Worm (Caenorhabditis elegans) whole organism, late embryonic: ENCODE measurements around the gene bath-31.

Experiments used
- C08G9.2 ChIP-seq: sonication (generic microtip); optimal IDR thresholded peaks from 2 replicates; lab custom pipeline; 2016; ENCODE audit warnings: mild to moderate bottlenecking, missing genetic modification characterization, moderate library complexity, missing compliant biosample characterization
- C38D4.7 ChIP-seq: fragments of 200-800 bp; sonication (Bioruptor generic); optimal IDR thresholded peaks from 2 replicates; lab custom pipeline; 2018; ENCODE audit warnings: mild to moderate bottlenecking, missing genetic modification characterization, moderate library complexity, missing compliant biosample characterization
- Y22D7AL.16 ChIP-seq: sonication (generic microtip); optimal IDR thresholded peaks from 2 replicates; lab custom pipeline; 2016; ENCODE audit warnings: missing genetic modification characterization, missing compliant biosample characterization
- ceh-18 ChIP-seq: sonication (generic microtip); optimal IDR thresholded peaks from 2 replicates; lab custom pipeline; 2016; ENCODE audit warnings: missing genetic modification characterization, missing compliant biosample characterization
- ceh-19 ChIP-seq: fragments of 200-800 bp; sonication (Bioruptor generic); optimal IDR thresholded peaks from 2 replicates; lab custom pipeline; 2018; ENCODE audit warnings: mild to moderate bottlenecking, missing genetic modification characterization, missing compliant biosample characterization
- ceh-2 ChIP-seq: sonication (generic microtip); optimal IDR thresholded peaks from 2 replicates; lab custom pipeline; 2016; ENCODE audit warnings: missing genotype, missing genetic modification characterization, missing compliant biosample characterization
- ceh-22 ChIP-seq: sonication (generic microtip); optimal IDR thresholded peaks from 2 replicates; lab custom pipeline; 2017; ENCODE audit warnings: missing biosample characterization, missing genetic modification characterization
- ceh-31 ChIP-seq: sonication (generic microtip); optimal IDR thresholded peaks from 2 replicates; lab custom pipeline; 2016; ENCODE audit warnings: missing genetic modification characterization, missing compliant biosample characterization
- ceh-34 ChIP-seq: sonication (generic microtip); optimal IDR thresholded peaks from 2 replicates; lab custom pipeline; 2016; ENCODE audit warnings: mild to moderate bottlenecking, missing genetic modification characterization, missing compliant biosample characterization
- ceh-45 ChIP-seq: fragments of 200-800 bp; sonication (Bioruptor generic); IDR thresholded peaks from 2 replicates; pipeline ENCODE4 v1.3.6; 2022; ENCODE audit warnings: missing genetic modification reagents, missing genetic modification characterization, missing compliant biosample characterization
- ceh-48 ChIP-seq: sonication (generic microtip); optimal IDR thresholded peaks from 2 replicates; lab custom pipeline; 2016; ENCODE audit warnings: missing genetic modification characterization, inconsistent platforms, missing compliant biosample characterization
- ceh-6 ChIP-seq: fragments of 200-800 bp; sonication (Bioruptor generic); optimal IDR thresholded peaks from 2 replicates; lab custom pipeline; 2018; ENCODE audit warnings: mild to moderate bottlenecking, missing genetic modification characterization, missing compliant biosample characterization
- ceh-9 ChIP-seq: sonication (generic microtip); optimal IDR thresholded peaks from 2 replicates; lab custom pipeline; 2016; ENCODE audit warnings: mild to moderate bottlenecking, missing genetic modification characterization, inconsistent platforms, missing compliant biosample characterization
- che-1 ChIP-seq: sonication (generic microtip); optimal IDR thresholded peaks from 2 replicates; lab custom pipeline; 2016; ENCODE audit warnings: mild to moderate bottlenecking, missing genetic modification characterization, missing compliant biosample characterization
- dmd-4 ChIP-seq: sonication (generic microtip); optimal IDR thresholded peaks from 2 replicates; lab custom pipeline; 2016; ENCODE audit warnings: borderline replicate concordance, missing genetic modification characterization, missing compliant biosample characterization
- dve-1 ChIP-seq: sonication (generic microtip); optimal IDR thresholded peaks from 2 replicates; lab custom pipeline; 2017; ENCODE audit warnings: antibody characterized with exemption, mild to moderate bottlenecking, missing genetic modification characterization, missing compliant biosample characterization
- fax-1 ChIP-seq: sonication (generic microtip); optimal IDR thresholded peaks from 2 replicates; lab custom pipeline; 2016; ENCODE audit warnings: missing genotype, missing genetic modification characterization, missing compliant biosample characterization
- fkh-10 ChIP-seq: fragments of 150-350 bp; optimal IDR thresholded peaks from 2 replicates; lab custom pipeline; 2014; ENCODE audit warnings: missing biosample characterization, missing genetic modification reagents, missing genetic modification characterization
- gmeb-2 ChIP-seq: sonication (generic microtip); optimal IDR thresholded peaks from 2 replicates; lab custom pipeline; 2016; ENCODE audit warnings: missing genetic modification characterization, inconsistent platforms, missing compliant biosample characterization
- hlh-30 ChIP-seq: sonication (generic microtip); optimal IDR thresholded peaks from 2 replicates; lab custom pipeline; 2017; ENCODE audit warnings: antibody characterized with exemption, missing genetic modification characterization, missing compliant biosample characterization; ENCODE audit not compliant: insufficient read depth
- lin-11 ChIP-seq: fragments of 200-800 bp; sonication (Bioruptor generic); optimal IDR thresholded peaks from 2 replicates; lab custom pipeline; 2018; ENCODE audit warnings: mild to moderate bottlenecking, missing genetic modification characterization, missing compliant biosample characterization
- nfya-1 ChIP-seq: sonication (generic microtip); optimal IDR thresholded peaks from 2 replicates; lab custom pipeline; 2017; ENCODE audit warnings: missing genetic modification characterization, mild to moderate bottlenecking, missing compliant biosample characterization, antibody characterized with exemption, moderate library complexity
- nhr-11 ChIP-seq: fragments of 150-350 bp; optimal IDR thresholded peaks from 2 replicates; lab custom pipeline; 2014; ENCODE audit warnings: missing biosample characterization, missing genetic modification characterization
- pag-3 ChIP-seq: sonication (generic microtip); optimal IDR thresholded peaks from 2 replicates; lab custom pipeline; 2016; ENCODE audit warnings: missing compliant biosample characterization, missing genetic modification characterization, borderline replicate concordance
- pax-1 ChIP-seq: fragments of 150-350 bp; optimal IDR thresholded peaks from 2 replicates; lab custom pipeline; 2014; ENCODE audit warnings: missing biosample characterization, missing genetic modification characterization
- pha-2 ChIP-seq: sonication (generic microtip); optimal IDR thresholded peaks from 2 replicates; lab custom pipeline; 2017; ENCODE audit warnings: mild to moderate bottlenecking, missing genetic modification characterization, missing compliant biosample characterization
- pha-4 ChIP-seq: fragments of 150-350 bp; optimal IDR thresholded peaks from 2 replicates; lab custom pipeline; 2018; ENCODE audit warnings: missing biosample characterization, missing genetic modification reagents, missing genetic modification characterization
- pqm-1 ChIP-seq: sonication (generic microtip); optimal IDR thresholded peaks from 2 replicates; lab custom pipeline; 2016; ENCODE audit warnings: missing genetic modification characterization, missing compliant biosample characterization
- pros-1 ChIP-seq: fragments of 150-350 bp; optimal IDR thresholded peaks from 2 replicates; lab custom pipeline; 2014; ENCODE audit warnings: missing biosample characterization, missing genetic modification reagents, missing genetic modification characterization
- ref-2 ChIP-seq: sonication (generic microtip); optimal IDR thresholded peaks from 2 replicates; lab custom pipeline; 2016; ENCODE audit warnings: missing genetic modification characterization, missing compliant biosample characterization
- sox-4 ChIP-seq: sonication (generic microtip); optimal IDR thresholded peaks from 2 replicates; lab custom pipeline; 2017; ENCODE audit warnings: mild to moderate bottlenecking, missing genetic modification characterization, inconsistent platforms, missing compliant biosample characterization
- tbx-2 ChIP-seq: sonication (generic microtip); optimal IDR thresholded peaks from 2 replicates; lab custom pipeline; 2016; ENCODE audit warnings: missing genetic modification characterization, missing compliant biosample characterization
- tbx-7 ChIP-seq: sonication (generic microtip); optimal IDR thresholded peaks from 2 replicates; lab custom pipeline; 2016; ENCODE audit warnings: missing genotype, missing genetic modification characterization, missing compliant biosample characterization

bath-31 gene

DNA sequence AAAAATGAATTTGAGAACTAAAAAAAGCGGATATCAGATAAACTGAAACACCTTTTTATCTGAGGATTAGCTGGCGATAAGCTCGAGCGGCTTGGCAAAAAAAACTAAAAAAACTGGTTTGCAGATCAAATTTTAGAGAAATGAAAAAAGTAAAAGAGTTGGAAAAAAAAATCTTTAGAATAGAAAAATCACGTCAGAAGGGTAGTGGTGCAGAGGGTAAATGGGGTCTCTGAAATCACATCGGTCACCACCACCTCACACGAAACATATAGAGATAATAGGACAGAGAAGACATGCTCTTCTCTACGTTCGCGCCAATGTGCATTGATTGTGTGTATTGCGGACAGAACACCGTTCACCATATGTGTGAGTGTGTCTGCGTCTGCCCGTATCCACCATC lies 49.5 kb downstream of the bath-31 start:
- TF ChIP-seq ceh-22 (no peak), pha-4 (tag; lab: Kevin White, UChicago) (no peak), nfya-1 (tag; lab: Kevin White, UChicago) (no peak), dve-1 (tag; lab: Kevin White, UChicago) (no peak), ceh-34 (tag; lab: Kevin White, UChicago) (no peak), pax-1 (tag; lab: Kevin White, UChicago) (no peak), C38D4.7 (GFP tag; lab: Kevin White, UChicago) (no peak), tbx-2 (no peak), nhr-11 (tag; lab: Kevin White, UChicago) (no peak), pros-1 (tag; lab: Kevin White, UChicago) (no peak), dmd-4 (tag; lab: Kevin White, UChicago) (no peak), ceh-45 (GFP tag; lab: Robert Waterston, UW) (no peak), sox-4 (tag; lab: Kevin White, UChicago) (no peak), ceh-9 (tag; lab: Kevin White, UChicago) (no peak), Y22D7AL.16 (tag; lab: Kevin White, UChicago) (no peak), tbx-7 (tag; lab: Kevin White, UChicago) (no peak), gmeb-2 (tag; lab: Kevin White, UChicago) (no peak), hlh-30 (no peak), fkh-10 (GFP tag; lab: Kevin White, UChicago) (no peak)

DNA sequence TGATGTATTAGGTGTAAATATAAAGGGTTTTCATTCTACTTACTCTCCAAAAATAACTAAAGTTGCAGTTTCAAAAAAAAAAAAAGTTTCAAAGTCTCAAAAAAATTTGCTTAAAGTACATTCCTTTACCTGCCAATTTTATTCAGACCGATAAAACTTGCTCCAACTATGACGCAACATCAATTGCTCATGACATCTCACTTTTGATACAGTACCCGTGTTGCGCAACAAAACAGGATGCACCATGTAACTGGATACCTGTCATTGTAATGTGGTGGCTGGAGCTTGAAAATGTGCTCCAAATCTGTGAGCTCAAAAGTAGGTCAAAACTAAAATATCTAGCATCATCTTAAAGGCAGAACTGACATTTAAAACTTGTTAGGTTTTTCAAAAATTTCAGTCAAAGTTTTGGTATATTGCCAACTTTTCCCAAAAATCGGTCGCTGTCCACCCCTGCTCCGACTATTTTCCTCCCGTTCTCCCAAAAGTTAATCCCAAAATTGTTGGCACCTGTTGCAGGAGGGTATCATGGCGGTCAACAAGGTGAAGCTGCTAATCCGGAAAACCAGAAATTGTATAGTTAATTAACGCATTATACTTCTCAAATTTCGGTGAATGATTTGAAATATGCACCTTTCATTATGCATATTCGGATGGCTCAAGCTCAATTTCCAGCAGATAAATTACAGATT lies 50.7 kb downstream of the bath-31 start, which contains the start of gene T24E12.2:
Gene T24E12.2, plus strand, starts transcription at position 642 of the 692 bp plus-strand sequence.
- TF ChIP-seq ceh-22 = no peak
- TF ChIP-seq pag-3 = no peak
- TF ChIP-seq ceh-48 = no peak
- no peak for TF ChIP-seq ref-2 (tag; lab: Kevin White, UChicago)
- no peak for TF ChIP-seq ceh-6 (GFP tag; lab: Kevin White, UChicago)
- no peak for TF ChIP-seq ceh-19 (GFP tag; lab: Kevin White, UChicago)
- TF ChIP-seq C08G9.2 (tag; lab: Kevin White, UChicago) = no peak
- no peak for TF ChIP-seq pqm-1 (tag; lab: Kevin White, UChicago)
- no peak for TF ChIP-seq ceh-45 (GFP tag; lab: Robert Waterston, UW)
- TF ChIP-seq fax-1 (tag; lab: Kevin White, UChicago) = no peak
- TF ChIP-seq che-1 (tag; lab: Kevin White, UChicago) = no peak
- no peak for TF ChIP-seq ceh-2 (tag; lab: Kevin White, UChicago)
- no peak for TF ChIP-seq lin-11
- no peak for TF ChIP-seq ceh-18
- no peak for TF ChIP-seq ceh-31 (tag; lab: Kevin White, UChicago)
- no peak for TF ChIP-seq pha-2 (tag; lab: Kevin White, UChicago)
- TF ChIP-seq dmd-4 (tag; lab: Kevin White, UChicago) = no peak
- TF ChIP-seq pros-1 (tag; lab: Kevin White, UChicago) = no peak
